Worm (Caenorhabditis elegans): ENCODE measurements around the gene srlf-21.

ce11 chrV:903460-903859 is 13.1 kb upstream of the srlf-21 start, which contains the start of gene fmo-5:
- TF ChIP-seq ztf-11 (tag; optimal IDR thresholded peaks at IDR 0.05) (no peak), ceh-82 (tag; optimal IDR thresholded peaks at IDR 0.05) (no peak), ama-1 (optimal IDR thresholded peaks at IDR 0.05) (no peak)
